Worm (Caenorhabditis elegans): ENCODE results near the gene cal-8.
A peak's percentile ranks its signal among the peaks of the same experiment; 100 is the strongest.

Gene cal-8

DNA sequence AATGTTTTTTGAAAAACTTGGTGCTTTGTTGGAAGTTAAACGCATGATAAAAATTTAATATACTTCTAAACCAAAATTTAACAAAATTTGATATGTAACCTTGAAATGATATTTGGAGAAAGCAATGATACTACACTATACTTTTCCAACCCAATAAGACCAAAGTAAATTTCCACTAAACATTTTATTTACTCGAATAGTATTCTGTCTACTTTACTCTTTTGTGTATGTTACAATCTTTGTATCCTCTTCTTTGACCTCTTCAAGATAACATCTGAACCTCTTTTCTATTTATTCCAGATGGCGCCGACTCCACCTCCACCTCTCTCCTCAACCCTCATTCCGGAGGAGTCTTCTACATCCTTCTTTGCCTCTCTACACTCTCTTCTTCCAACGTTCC is 28.3 kb downstream of the cal-8 start, which contains the start of gene dhs-5:
TSS of gene dhs-5 (plus strand) at position 301 of the 400 bp plus-strand sequence.
- TF ChIP-seq php-3 (GFP tag; IDR thresholded peaks at IDR 0.05): no peak
- no peak for TF ChIP-seq aly-2 (tag; optimal IDR thresholded peaks at IDR 0.05)

ce11 chrII:5451278-5451677 is 30.6 kb downstream of the cal-8 start:
- TF ChIP-seq aha-1 (tag) (peak; percentile 82), saeg-2 (GFP tag; IDR thresholded peaks at IDR 0.05) (no peak)

- TF ChIP-seq nhr-28 (tag; optimal IDR thresholded peaks at IDR 0.05) (peak; percentile 79), gei-8 (GFP tag; optimal IDR thresholded peaks at IDR 0.05) (no peak), zip-11 (GFP tag; IDR thresholded peaks at IDR 0.05) (no peak), unc-62 (GFP tag; optimal IDR thresholded peaks at IDR 0.05 in 1 of 2) (peak in 1 of 2 experiments; percentile 82), unc-62 (tag; optimal IDR thresholded peaks at IDR 0.05) (no peak)
Observed at ce11 chrII:5449620-5450019, 32.2 kb downstream of the cal-8 start.

DNA sequence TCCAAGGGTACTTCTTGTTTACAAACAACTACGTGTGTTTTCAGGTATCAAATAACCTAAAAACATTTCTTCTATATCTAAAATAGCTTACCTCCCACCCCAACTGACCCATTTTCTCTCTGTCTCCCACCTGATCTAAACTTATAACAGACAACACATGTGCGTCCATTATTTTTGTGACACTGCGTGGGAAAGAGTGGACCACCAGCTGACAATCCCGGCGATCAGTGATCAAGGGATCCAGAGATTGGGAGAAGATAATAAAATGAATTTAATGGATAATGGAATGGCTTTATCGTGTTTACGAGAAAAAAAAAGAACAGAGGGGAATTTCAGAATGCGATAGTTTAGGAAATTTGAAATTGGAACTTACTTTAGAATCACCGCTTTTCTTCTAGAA is 32.6 kb downstream of the cal-8 start:
- TF ChIP-seq mxl-3 (GFP tag; optimal IDR thresholded peaks at IDR 0.05): peak; percentile 52
- TF ChIP-seq lim-7 (GFP tag; IDR thresholded peaks at IDR 0.05): no peak
- no peak for TF ChIP-seq ceh-82 (tag; optimal IDR thresholded peaks at IDR 0.05)
- no peak for TF ChIP-seq daf-19 (GFP tag; conservative IDR thresholded peaks at IDR 0.05)
- TF ChIP-seq F10B5.3 (tag; optimal IDR thresholded peaks at IDR 0.05): no peak
- peak in 1 of 2 experiments; percentile 87 for TF ChIP-seq daf-16 (GFP tag; optimal IDR thresholded peaks at IDR 0.05)
- TF ChIP-seq daf-16 (tag; optimal IDR thresholded peaks at IDR 0.05): no peak

DNA sequence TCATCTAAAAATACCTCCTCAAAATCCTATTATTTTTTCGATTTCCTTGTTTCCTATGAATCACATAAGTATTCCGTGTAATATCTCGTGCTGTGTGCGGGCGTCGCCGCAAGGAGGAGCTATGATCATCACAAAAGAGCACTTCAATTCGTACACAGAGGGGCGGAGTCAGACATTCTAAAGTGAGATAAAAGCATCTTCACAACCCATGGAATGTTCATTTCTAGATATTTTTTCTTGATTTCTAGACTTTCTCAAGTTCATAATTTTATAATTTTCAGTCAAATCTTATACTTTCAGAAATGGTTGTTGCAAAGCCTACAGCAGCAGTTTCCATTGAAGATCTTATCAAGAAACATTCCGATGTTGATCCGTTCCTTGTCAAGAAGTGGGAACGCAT is 34.5 kb downstream of the cal-8 start, which contains the start of gene cex-1:
TSS of gene cex-1 (plus strand) at position 301 of the 400 bp plus-strand sequence.
- TF ChIP-seq lin-13 (GFP tag; optimal IDR thresholded peaks at IDR 0.05) (no peak), attf-4 (tag; optimal IDR thresholded peaks at IDR 0.05) (no peak), nhr-111 (GFP tag; optimal IDR thresholded peaks at IDR 0.05) (no peak), nhr-6 (tag; optimal IDR thresholded peaks at IDR 0.05) (no peak), fkh-10 (GFP tag; optimal IDR thresholded peaks at IDR 0.05) (no peak)

ce11 chrII:5446506-5446905 is 35.3 kb downstream of the cal-8 start, which contains the start of gene nmr-1:
nmr-1 (minus strand) TSS chrII:5446606.
- no peak for TF ChIP-seq sdz-12 (GFP tag; optimal IDR thresholded peaks at IDR 0.05)
- TF ChIP-seq set-16 (GFP tag; IDR thresholded peaks at IDR 0.05): no peak
- TF ChIP-seq egl-43 (GFP tag; IDR thresholded peaks at IDR 0.05): no peak
- no peak for TF ChIP-seq ceh-62 (tag; optimal IDR thresholded peaks at IDR 0.05)
- TF ChIP-seq F44E2.7 (GFP tag; IDR thresholded peaks at IDR 0.05): no peak
- TF ChIP-seq nhr-237 (tag; optimal IDR thresholded peaks at IDR 0.05): no peak
- no peak for TF ChIP-seq saeg-2 (GFP tag; IDR thresholded peaks at IDR 0.05)
- no peak for TF ChIP-seq pqm-1 (tag; optimal IDR thresholded peaks at IDR 0.05)
- TF ChIP-seq nhr-76 (tag; optimal IDR thresholded peaks at IDR 0.05): no peak
- no peak for TF ChIP-seq zfp-3 (GFP tag; conservative IDR thresholded peaks at IDR 0.05)

DNA sequence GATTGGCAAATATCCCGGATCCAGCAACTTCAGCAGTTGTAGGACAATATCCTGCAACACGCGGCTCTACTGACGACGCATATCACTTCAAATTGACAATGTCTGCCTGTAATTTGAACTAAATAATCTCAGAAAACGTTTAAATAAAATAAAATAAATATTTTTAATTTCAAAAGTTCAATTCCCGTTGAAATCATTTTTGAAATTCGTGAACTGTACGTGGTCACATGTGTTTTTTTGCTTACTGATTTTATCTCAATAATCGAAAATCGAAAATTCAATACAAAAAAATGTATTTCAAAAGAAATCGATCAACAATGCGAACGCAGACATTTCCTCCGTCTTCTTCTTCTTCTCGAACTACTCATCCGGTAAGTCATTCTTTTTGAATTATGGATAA is 44.3 kb downstream of the cal-8 start, which contains the start of gene F07F6.1:
TSS of gene F07F6.1 (plus strand) at position 301 of the 400 bp plus-strand sequence.
- TF ChIP-seq hif-1 (tag; optimal IDR thresholded peaks at IDR 0.05) (no peak), snpc-4 (tag; optimal IDR thresholded peaks at IDR 0.05) (no peak), set-16 (GFP tag; IDR thresholded peaks at IDR 0.05) (no peak), zip-11 (GFP tag; IDR thresholded peaks at IDR 0.05) (no peak), dmd-6 (GFP tag; IDR thresholded peaks at IDR 0.05) (no peak), rbr-2 (tag; optimal IDR thresholded peaks at IDR 0.05) (no peak), nhr-77 (tag; optimal IDR thresholded peaks at IDR 0.05) (no peak), skn-1 (tag; optimal IDR thresholded peaks at IDR 0.05) (no peak), daf-19 (GFP tag; conservative IDR thresholded peaks at IDR 0.05) (no peak), nhr-6 (tag; optimal IDR thresholded peaks at IDR 0.05) (no peak), nhr-11 (tag; optimal IDR thresholded peaks at IDR 0.05) (no peak), nhr-28 (tag; optimal IDR thresholded peaks at IDR 0.05) (no peak), nhr-25 (tag; optimal IDR thresholded peaks at IDR 0.05; ENCODE audit: borderline replicate concordance, insufficient read depth) (no peak), daf-12 (tag; optimal IDR thresholded peaks at IDR 0.05) (no peak), lin-39 (tag; optimal IDR thresholded peaks at IDR 0.05) (no peak), ceh-62 (tag; optimal IDR thresholded peaks at IDR 0.05) (no peak)

Data from whole organism, L4 larva.